Worm (Caenorhabditis elegans) whole organism, mixed stage, embryonic: Measurements from ENCODE around the gene ceh-33.

Experiments
- M03D4.4 ChIP-seq: sonication (generic microtip); optimal IDR thresholded peaks from 2 replicates; lab custom pipeline; 2017; ENCODE audit warnings: mild to moderate bottlenecking, missing genetic modification characterization, missing compliant biosample characterization
- cnd-1 ChIP-seq: fragments of 200-800 bp; sonication (Bioruptor generic); optimal IDR thresholded peaks from 2 replicates; lab custom pipeline; 2018; ENCODE audit warnings: mild to moderate bottlenecking, missing genetic modification characterization, missing compliant biosample characterization
- drap-1 ChIP-seq: fragments of 200-800 bp; sonication (Bioruptor generic); optimal IDR thresholded peaks from 3 replicates; lab custom pipeline; 2018; ENCODE audit warnings: mild to moderate bottlenecking, missing genetic modification characterization, missing compliant biosample characterization
- lin-13 ChIP-seq: fragments of 150-350 bp; optimal IDR thresholded peaks from 2 replicates; lab custom pipeline; 2014; ENCODE audit warnings: missing biosample characterization, missing genetic modification characterization
- lin-32 ChIP-seq: fragments of 200-800 bp; sonication (Bioruptor generic); optimal IDR thresholded peaks from 2 replicates; lab custom pipeline; 2018; ENCODE audit warnings: mild to moderate bottlenecking, missing genetic modification characterization, missing compliant biosample characterization
- nhr-12 ChIP-seq: fragments of 150-350 bp; optimal IDR thresholded peaks from 2 replicates; lab custom pipeline; 2014; ENCODE audit warnings: missing biosample characterization, missing genetic modification characterization
- nhr-28 ChIP-seq: fragments of 150-350 bp; optimal IDR thresholded peaks from 2 replicates; lab custom pipeline; 2014; ENCODE audit warnings: missing biosample characterization, missing genetic modification characterization
- pha-4 ChIP-seq: fragments of 150-350 bp; optimal IDR thresholded peaks from 2 replicates; lab custom pipeline; 2018; ENCODE audit warnings: missing biosample characterization, missing genetic modification reagents, missing genetic modification characterization
- unc-39 ChIP-seq: fragments of 150-350 bp; optimal IDR thresholded peaks from 2 replicates; lab custom pipeline; 2014; ENCODE audit warnings: missing biosample characterization, missing genetic modification characterization
- unc-62 ChIP-seq: fragments of 150-350 bp; optimal IDR thresholded peaks from 2 replicates; lab custom pipeline; 2014; ENCODE audit warnings: missing biosample characterization, missing genetic modification reagents, missing genetic modification characterization
- ztf-11 ChIP-seq: fragments of 150-350 bp; optimal IDR thresholded peaks from 2 replicates; lab custom pipeline; 2014; ENCODE audit warnings: missing biosample characterization, missing genetic modification characterization

ce11 chrV:5349471-5349870 is 25.0 kb upstream of the ceh-33 start, which contains the start of gene T09D3.3:
- TF ChIP-seq unc-39 (tag; lab: Kevin White, UChicago), result no peak
- no peak for TF ChIP-seq unc-62 (GFP tag; lab: Kevin White, UChicago)
- TF ChIP-seq nhr-12 (tag; lab: Kevin White, UChicago), result no peak
- TF ChIP-seq lin-32 (GFP tag; lab: Kevin White, UChicago), result no peak
- TF ChIP-seq drap-1 (GFP tag; lab: Kevin White, UChicago), result no peak
- no peak for TF ChIP-seq M03D4.4 (tag; lab: Kevin White, UChicago)
- no peak for TF ChIP-seq nhr-28 (tag; lab: Kevin White, UChicago)
- TF ChIP-seq ztf-11, result no peak
- TF ChIP-seq lin-13 (tag; lab: Kevin White, UChicago), result no peak
- no peak for TF ChIP-seq cnd-1 (tag; lab: Kevin White, UChicago)
- no peak for TF ChIP-seq pha-4 (tag; lab: Kevin White, UChicago)
